Worm (Caenorhabditis elegans) whole organism, midembryonic: ENCODE measurements around the gene toe-1.

ENCODE experiments used
- T22C8.4 ChIP-seq: fragments of 200-800 bp; sonication (Bioruptor generic); IDR thresholded peaks from 2 replicates; pipeline ENCODE4 v1.3.6; 2022; ENCODE audit warnings: missing genetic modification characterization, missing compliant biosample characterization
- cog-1 ChIP-seq: sonication (generic microtip); optimal IDR thresholded peaks from 2 replicates; lab custom pipeline; 2016; ENCODE audit warnings: missing genetic modification characterization, missing compliant biosample characterization
- flt-1 ChIP-seq: fragments of 200-800 bp; sonication (Bioruptor generic); IDR thresholded peaks from 2 replicates; pipeline ENCODE4 v1.3.6; 2022; ENCODE audit warnings: missing genetic modification characterization, missing compliant biosample characterization
- klf-2 ChIP-seq: fragments of 200-800 bp; sonication (Bioruptor generic); conservative IDR thresholded peaks from 2 replicates; pipeline ENCODE4 v1.3.6; 2022; ENCODE audit warnings: missing genetic modification reagents, missing genetic modification characterization, missing compliant biosample characterization
- med-1 ChIP-seq: sonication (generic microtip); optimal IDR thresholded peaks from 2 replicates; lab custom pipeline; 2017; ENCODE audit warnings: missing genetic modification characterization, mild to moderate bottlenecking, missing compliant biosample characterization, antibody characterized with exemption, missing genetic modification reagents; ENCODE audit not compliant: insufficient read depth
- ref-1 ChIP-seq: fragments of 200-800 bp; sonication (Bioruptor generic); conservative IDR thresholded peaks from 2 replicates; pipeline ENCODE4 v1.3.6; 2022; ENCODE audit warnings: missing genetic modification reagents, missing genetic modification characterization, missing compliant biosample characterization
- tab-1 ChIP-seq: fragments of 200-800 bp; sonication (Bioruptor generic); IDR thresholded peaks from 2 replicates; pipeline ENCODE4 v1.3.6; 2022; ENCODE audit warnings: missing genetic modification characterization, missing compliant biosample characterization
- ztf-23 ChIP-seq: fragments of 200-800 bp; sonication (Bioruptor generic); IDR thresholded peaks from 2 replicates; pipeline ENCODE4 v1.3.6; 2022; ENCODE audit warnings: missing genetic modification reagents, missing genetic modification characterization, missing compliant biosample characterization
- ztf-29 ChIP-seq: fragments of 200-800 bp; sonication (Bioruptor generic); IDR thresholded peaks from 2 replicates; pipeline ENCODE4 v1.3.6; 2022; ENCODE audit warnings: missing genetic modification reagents, missing genetic modification characterization, missing compliant biosample characterization

toe-1 gene

DNA sequence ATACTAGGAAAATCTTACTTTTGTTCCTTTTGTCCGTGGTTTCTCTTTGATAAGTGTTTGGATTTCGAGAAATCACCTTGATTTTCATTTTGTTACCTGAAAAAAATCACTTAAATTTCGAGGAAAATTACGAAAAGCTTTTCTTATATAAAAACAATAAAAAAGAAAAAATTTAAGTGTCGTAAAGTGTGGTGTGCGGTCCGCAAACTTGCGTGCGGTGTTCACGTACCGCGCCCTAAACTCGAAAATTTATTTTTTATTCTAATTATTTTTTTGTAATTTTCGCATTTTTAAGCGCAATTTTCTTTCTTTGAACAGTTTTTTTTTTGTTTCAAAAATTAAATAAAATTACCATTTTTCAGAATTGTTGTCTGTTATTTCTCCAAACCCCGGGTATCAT lies at the start of gene toe-1, which contains the start of gene dcaf-13:
TSS of gene toe-1 (plus strand) at position 361 of the 400 bp plus-strand sequence.
TSS of gene dcaf-13 (minus strand) at position 96 of the 400 bp plus-strand sequence.
- TF ChIP-seq T22C8.4 (GFP tag; lab: Robert Waterston, UW) (no peak), tab-1 (no peak), ztf-23 (no peak), ref-1 (no peak), cog-1 (tag; lab: Kevin White, UChicago) (no peak), ztf-29 (GFP tag; lab: Robert Waterston, UW) (no peak), flt-1 (GFP tag; lab: Robert Waterston, UW) (no peak), klf-2 (GFP tag; lab: Robert Waterston, UW) (no peak), med-1 (GFP tag; lab: Kevin White, UChicago) (no peak)

DNA sequence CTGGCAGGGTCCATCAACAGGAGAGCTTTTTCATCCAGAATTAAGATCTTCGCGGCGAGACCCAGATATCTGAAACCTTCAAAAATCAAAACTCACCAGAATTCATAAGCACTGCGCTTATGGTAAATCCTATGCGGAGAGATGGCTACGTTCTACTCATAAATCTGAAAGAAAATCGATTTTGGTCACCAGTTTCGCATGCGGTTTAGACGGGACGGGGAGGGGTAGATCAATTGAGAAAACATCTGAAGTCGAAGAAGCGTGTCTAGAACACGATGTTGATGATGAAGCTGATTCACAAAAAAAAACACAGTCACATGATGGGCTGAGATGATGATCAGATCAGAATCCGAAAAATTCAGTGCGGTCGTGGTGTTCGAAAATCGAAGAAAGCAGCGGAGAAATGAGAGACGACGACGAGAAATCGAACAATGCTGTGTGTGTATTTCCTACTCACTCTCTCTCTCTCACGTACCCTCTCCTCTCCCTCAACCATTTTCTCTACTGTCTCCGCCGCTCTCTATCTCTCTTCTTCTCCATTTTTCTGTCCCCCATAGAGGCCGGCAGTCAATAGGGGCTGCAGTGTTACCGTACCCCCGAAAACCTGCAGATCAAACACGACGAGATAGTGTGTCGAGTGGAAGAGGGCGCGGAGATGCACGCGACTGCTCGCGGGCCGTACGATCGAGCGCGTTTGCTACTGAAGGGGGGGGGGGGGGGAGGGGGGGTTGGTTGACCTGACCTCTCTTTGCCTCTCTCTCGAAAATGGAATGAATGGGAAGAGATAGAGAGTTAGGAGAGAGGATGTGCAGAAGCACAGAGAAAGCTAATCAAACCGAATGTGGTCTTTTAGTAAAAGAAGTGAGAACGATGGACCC lies 48.4 kb upstream of the toe-1 start, which contains the start of gene ntl-2:
TSS of gene ntl-2 (minus strand) at position 171 of the 878 bp plus-strand sequence.
- peak; percentile 85 for TF ChIP-seq cog-1 (tag; lab: Kevin White, UChicago)
- 0 out of 2 replicates have a peak, but pooled peaks have one; percentile 50 for TF ChIP-seq klf-2 (GFP tag; lab: Robert Waterston, UW)
- no peak for TF ChIP-seq ref-1
- TF ChIP-seq flt-1 (GFP tag; lab: Robert Waterston, UW) = peak; percentile 83; the same call in 1 of the 2 replicates
- TF ChIP-seq ztf-23 = peak; percentile 78
- peak; percentile 47; the same call in 1 of the 2 replicates for TF ChIP-seq ztf-29 (GFP tag; lab: Robert Waterston, UW)
- 0 out of 2 replicates have a peak, but pooled peaks have one; percentile 11 for TF ChIP-seq T22C8.4 (GFP tag; lab: Robert Waterston, UW)
- peak; percentile 70; the same call in 1 of the 2 replicates for TF ChIP-seq tab-1
- no peak for TF ChIP-seq med-1 (GFP tag; lab: Kevin White, UChicago)

DNA sequence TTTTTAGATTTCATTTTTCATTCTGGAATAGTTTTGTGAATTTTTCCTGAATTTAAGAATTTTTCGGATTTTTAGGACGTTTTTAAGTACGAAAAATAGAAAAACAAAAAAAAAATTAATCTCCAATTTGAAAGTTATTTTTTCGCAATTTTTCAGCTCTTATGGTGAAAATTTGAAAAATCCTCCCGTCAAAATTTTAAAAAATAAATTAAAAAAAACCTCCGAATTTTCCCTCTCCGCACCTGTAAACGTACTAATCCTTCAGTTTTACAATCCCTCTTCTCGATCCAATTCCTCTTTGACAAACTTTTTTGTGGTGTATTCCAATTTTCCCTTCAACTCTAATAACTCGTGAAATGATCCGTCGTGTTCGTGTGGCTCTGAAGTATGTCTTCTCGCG lies 46.8 kb upstream of the toe-1 start, which contains the start of gene B0286.1:
TSS of gene B0286.1 (plus strand) at position 301 of the 400 bp plus-strand sequence.
- TF ChIP-seq ztf-29 (GFP tag; lab: Robert Waterston, UW) = no peak
- TF ChIP-seq flt-1 (GFP tag; lab: Robert Waterston, UW) = no peak
- no peak for TF ChIP-seq tab-1
- TF ChIP-seq ztf-23 = no peak
- no peak for TF ChIP-seq ref-1
- TF ChIP-seq T22C8.4 (GFP tag; lab: Robert Waterston, UW) = no peak
- TF ChIP-seq klf-2 (GFP tag; lab: Robert Waterston, UW) = no peak
- TF ChIP-seq cog-1 (tag; lab: Kevin White, UChicago) = no peak
- no peak for TF ChIP-seq med-1 (GFP tag; lab: Kevin White, UChicago)

DNA sequence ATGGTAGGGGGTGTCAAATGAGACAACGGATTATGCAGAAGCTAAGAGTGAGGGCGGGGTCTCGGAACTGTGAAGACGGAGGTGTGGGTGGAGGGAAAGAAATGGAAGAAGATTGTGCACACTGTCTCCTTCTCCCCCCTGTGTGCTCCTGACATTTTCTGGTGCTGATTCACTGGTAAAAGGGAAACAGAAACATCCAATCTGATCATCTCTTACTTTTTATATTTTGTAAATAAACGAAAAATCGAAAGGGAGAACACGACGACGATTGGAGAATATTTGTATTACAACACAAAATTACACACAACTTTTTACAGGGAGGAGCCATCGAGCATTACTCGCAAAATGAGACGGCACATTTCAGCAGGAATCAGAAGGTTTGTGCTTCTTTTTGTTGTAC lies 41.7 kb upstream of the toe-1 start, which contains the start of gene fkh-6:
TSS of gene fkh-6 (minus strand) at position 101 of the 400 bp plus-strand sequence.
- TF ChIP-seq ztf-23 = no peak
- TF ChIP-seq ztf-29 (GFP tag; lab: Robert Waterston, UW) = no peak
- no peak for TF ChIP-seq cog-1 (tag; lab: Kevin White, UChicago)
- no peak for TF ChIP-seq T22C8.4 (GFP tag; lab: Robert Waterston, UW)
- no peak for TF ChIP-seq tab-1
- no peak for TF ChIP-seq klf-2 (GFP tag; lab: Robert Waterston, UW)
- TF ChIP-seq ref-1 = no peak
- TF ChIP-seq flt-1 (GFP tag; lab: Robert Waterston, UW) = no peak
- TF ChIP-seq med-1 (GFP tag; lab: Kevin White, UChicago) = no peak

DNA sequence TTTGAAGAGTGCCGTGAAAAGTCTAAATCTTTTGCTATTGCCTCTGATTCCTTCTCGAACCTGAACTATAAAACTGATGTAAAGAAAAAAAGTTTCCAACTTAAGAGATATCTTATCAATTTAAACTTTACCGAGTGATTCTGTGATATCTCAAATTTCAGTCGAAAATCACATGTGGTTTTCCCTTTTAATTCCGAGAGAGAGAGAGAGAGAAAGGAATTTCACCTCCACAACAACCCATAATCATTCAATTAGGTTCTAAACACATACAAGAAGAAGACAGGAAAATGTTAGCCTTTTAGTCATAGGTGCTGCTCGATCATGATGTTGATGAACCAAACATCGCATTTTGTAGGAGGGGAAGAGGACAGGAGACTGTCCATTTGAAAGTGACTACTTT lies 33.9 kb upstream of the toe-1 start:
- no peak for TF ChIP-seq klf-2 (GFP tag; lab: Robert Waterston, UW)
- no peak for TF ChIP-seq ztf-29 (GFP tag; lab: Robert Waterston, UW)
- TF ChIP-seq T22C8.4 (GFP tag; lab: Robert Waterston, UW) = no peak
- no peak for TF ChIP-seq med-1 (GFP tag; lab: Kevin White, UChicago)
- TF ChIP-seq flt-1 (GFP tag; lab: Robert Waterston, UW) = no peak
- no peak for TF ChIP-seq ztf-23
- no peak for TF ChIP-seq ref-1
- TF ChIP-seq tab-1 = no peak
- no peak for TF ChIP-seq cog-1 (tag; lab: Kevin White, UChicago)

DNA sequence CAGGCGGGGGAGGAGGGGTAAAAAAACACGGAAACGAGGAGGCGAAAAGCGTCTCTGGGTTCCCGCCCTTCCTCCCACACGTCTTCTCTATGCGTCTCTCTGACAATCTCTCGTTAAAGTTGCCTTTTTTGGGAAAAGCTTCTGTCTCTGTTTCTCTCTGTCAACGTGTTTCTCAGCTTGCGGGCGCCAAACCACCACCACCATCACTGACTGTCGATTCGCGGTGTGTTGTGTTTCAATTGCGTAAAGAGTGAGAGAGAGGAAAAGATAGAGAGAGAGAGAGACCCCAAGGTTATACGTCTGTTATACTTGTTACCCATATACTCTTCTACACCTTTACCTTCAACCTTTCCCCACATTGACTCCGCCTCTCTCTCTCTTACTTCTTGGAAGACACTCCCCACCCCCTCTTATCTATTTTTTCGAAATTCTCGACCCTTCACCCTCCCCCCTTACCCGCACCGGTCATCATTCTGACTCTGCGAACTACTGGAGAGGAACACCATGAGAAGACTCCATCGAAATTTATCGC lies 32.4 kb upstream of the toe-1 start, which contains the start of gene mlt-7:
TSS of gene mlt-7 (plus strand) at position 482 of the 532 bp plus-strand sequence.
- TF ChIP-seq ztf-29 (GFP tag; lab: Robert Waterston, UW) (no peak), med-1 (GFP tag; lab: Kevin White, UChicago) (no peak), T22C8.4 (GFP tag; lab: Robert Waterston, UW) (no peak), flt-1 (GFP tag; lab: Robert Waterston, UW) (no peak), klf-2 (GFP tag; lab: Robert Waterston, UW) (no peak), cog-1 (tag; lab: Kevin White, UChicago) (no peak), tab-1 (no peak), ztf-23 (no peak), ref-1 (no peak)

DNA sequence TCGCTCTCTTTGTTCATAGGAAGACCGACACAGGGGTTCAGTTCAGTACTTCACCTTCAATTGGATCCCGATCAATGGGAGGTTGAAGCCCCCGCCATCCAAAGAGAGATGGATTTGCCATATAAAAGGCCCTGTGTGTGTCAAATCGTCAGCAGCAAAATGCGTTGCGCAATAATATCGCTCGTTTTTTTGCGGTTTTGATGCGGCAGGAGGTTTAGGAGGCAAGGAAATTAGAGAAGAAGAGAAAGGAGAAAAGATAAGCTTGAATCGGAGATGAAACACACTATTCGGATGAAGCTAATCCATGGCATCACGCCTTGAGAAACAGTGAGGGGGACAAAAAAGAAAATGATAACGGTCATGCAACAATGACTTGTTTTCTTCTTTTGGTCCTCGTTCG lies 30.5 kb upstream of the toe-1 start:
- TF ChIP-seq tab-1 = no peak
- TF ChIP-seq cog-1 (tag; lab: Kevin White, UChicago) = no peak
- TF ChIP-seq med-1 (GFP tag; lab: Kevin White, UChicago) = no peak
- no peak for TF ChIP-seq ztf-29 (GFP tag; lab: Robert Waterston, UW)
- no peak for TF ChIP-seq flt-1 (GFP tag; lab: Robert Waterston, UW)
- no peak for TF ChIP-seq klf-2 (GFP tag; lab: Robert Waterston, UW)
- no peak for TF ChIP-seq T22C8.4 (GFP tag; lab: Robert Waterston, UW)
- TF ChIP-seq ref-1 = no peak
- no peak for TF ChIP-seq ztf-23

DNA sequence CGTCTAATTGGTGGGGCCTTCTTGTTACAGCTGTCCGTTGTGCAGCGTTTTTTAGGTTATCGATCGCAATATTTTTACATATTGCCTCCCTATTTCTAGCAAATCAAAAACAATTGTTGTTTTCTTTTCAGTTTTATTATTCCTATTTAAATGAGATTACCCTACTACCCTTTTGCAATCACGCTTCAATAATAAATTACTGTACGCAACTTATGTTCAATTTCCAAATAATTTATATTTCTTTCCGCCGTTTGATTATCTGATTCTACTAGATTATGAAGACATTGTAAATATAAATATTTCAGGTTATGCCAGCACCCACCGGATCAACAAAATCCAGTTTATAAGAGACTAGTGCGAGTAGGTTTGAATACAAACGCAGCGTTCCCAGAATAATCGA lies 19.6 kb upstream of the toe-1 start, which contains the start of gene ZK430.5:
TSS of gene ZK430.5 (plus strand) at position 301 of the 400 bp plus-strand sequence.
- TF ChIP-seq ref-1 = no peak
- TF ChIP-seq T22C8.4 (GFP tag; lab: Robert Waterston, UW) = no peak
- TF ChIP-seq klf-2 (GFP tag; lab: Robert Waterston, UW) = no peak
- no peak for TF ChIP-seq flt-1 (GFP tag; lab: Robert Waterston, UW)
- no peak for TF ChIP-seq med-1 (GFP tag; lab: Kevin White, UChicago)
- TF ChIP-seq ztf-23 = no peak
- TF ChIP-seq cog-1 (tag; lab: Kevin White, UChicago) = no peak
- no peak for TF ChIP-seq ztf-29 (GFP tag; lab: Robert Waterston, UW)
- no peak for TF ChIP-seq tab-1
